Fruit fly (Drosophila melanogaster) whole organism, embryonic: ENCODE measurements around the gene CG43897.

Source experiments
- Blimp-1 ChIP-seq: fragments of 200-800 bp; sonication (Bioruptor generic); optimal IDR thresholded peaks from 3 replicates; lab custom pipeline; 2018; ENCODE audit warnings: missing biosample characterization, missing genetic modification characterization, mild to moderate bottlenecking, moderate library complexity, missing genetic modification reagents
- CG10274 ChIP-seq: fragments of 200-800 bp; sonication (Bioruptor generic); optimal IDR thresholded peaks from 3 replicates; lab custom pipeline; 2017; ENCODE audit warnings: missing biosample characterization, mild to moderate bottlenecking, missing genetic modification characterization
- CG10543 ChIP-seq: fragments of 200-800 bp; sonication (Bioruptor generic); optimal IDR thresholded peaks from 3 replicates; lab custom pipeline; 2017; ENCODE audit warnings: missing biosample characterization, mild to moderate bottlenecking, missing genetic modification characterization, moderate library complexity
- CG11723 ChIP-seq: fragments of 200-800 bp; sonication (Bioruptor generic); optimal IDR thresholded peaks from 2 replicates; lab custom pipeline; 2017; ENCODE audit warnings: missing biosample characterization, mild to moderate bottlenecking, missing genetic modification characterization
- CG12104 ChIP-seq: fragments of 200-800 bp; sonication (Bioruptor generic); optimal IDR thresholded peaks from 3 replicates; lab custom pipeline; 2016; ENCODE audit warnings: missing biosample characterization, missing genetic modification characterization
- CG12155 ChIP-seq: fragments of 200-800 bp; sonication (Bioruptor generic); optimal IDR thresholded peaks from 3 replicates; lab custom pipeline; 2016; ENCODE audit warnings: missing biosample characterization, missing genetic modification characterization
- CG12219 ChIP-seq: fragments of 200-800 bp; sonication (Bioruptor generic); optimal IDR thresholded peaks from 3 replicates; lab custom pipeline; 2018; ENCODE audit warnings: missing biosample characterization, mild to moderate bottlenecking, missing genetic modification characterization
- CG17612 ChIP-seq: fragments of 200-800 bp; sonication (Bioruptor generic); IDR thresholded peaks from 2 replicates; pipeline ENCODE4 v1.3.6; 2022; ENCODE audit warnings: missing biosample characterization, missing genetic modification characterization
- CG17829 ChIP-seq: fragments of 200-800 bp; optimal IDR thresholded peaks from 2 replicates; lab custom pipeline; 2019; ENCODE audit warnings: missing biosample characterization, mild to moderate bottlenecking, missing genetic modification characterization, moderate library complexity
- CG2712 ChIP-seq: fragments of 200-800 bp; optimal IDR thresholded peaks from 3 replicates; lab custom pipeline; 2019; ENCODE audit warnings: missing biosample characterization, mild to moderate bottlenecking, missing genetic modification characterization, moderate library complexity
- CG34422 ChIP-seq: fragments of 200-800 bp; sonication (Bioruptor generic); IDR thresholded peaks from 3 replicates; pipeline ENCODE4 v1.3.6; 2022; ENCODE audit warnings: missing biosample characterization, missing genetic modification characterization
- CG6683 ChIP-seq: fragments of 200-800 bp; sonication (Bioruptor generic); optimal IDR thresholded peaks from 2 replicates; lab custom pipeline; 2017; ENCODE audit warnings: missing biosample characterization, mild to moderate bottlenecking, missing genetic modification characterization, missing genetic modification reagents
- CG7556 ChIP-seq: fragments of 200-800 bp; sonication (Bioruptor generic); optimal IDR thresholded peaks from 2 replicates; lab custom pipeline; 2017; ENCODE audit warnings: missing biosample characterization, mild to moderate bottlenecking, missing genetic modification characterization
- CG7745 ChIP-seq: fragments of 200-800 bp; sonication (Bioruptor generic); optimal IDR thresholded peaks from 2 replicates; lab custom pipeline; 2018; ENCODE audit warnings: missing biosample characterization, mild to moderate bottlenecking, missing genetic modification characterization, moderate library complexity
- CG8388 ChIP-seq: fragments of 200-800 bp; sonication (Bioruptor generic); optimal IDR thresholded peaks from 2 replicates; lab custom pipeline; 2019; ENCODE audit warnings: missing biosample characterization, mild to moderate bottlenecking, missing genetic modification characterization, moderate library complexity
- CG8765 ChIP-seq: fragments of 200-800 bp; sonication (Bioruptor generic); IDR thresholded peaks from 2 replicates; pipeline ENCODE4 v1.3.6; 2022; ENCODE audit warnings: missing biosample characterization, missing genetic modification characterization
- CG8944 ChIP-seq: fragments of 200-800 bp; sonication (Bioruptor generic); optimal IDR thresholded peaks from 3 replicates; lab custom pipeline; 2016; ENCODE audit warnings: missing biosample characterization, missing genetic modification characterization
- CG9437 ChIP-seq: fragments of 200-800 bp; sonication (Bioruptor generic); optimal IDR thresholded peaks from 2 replicates; lab custom pipeline; 2018; ENCODE audit warnings: missing biosample characterization, mild to moderate bottlenecking, missing genetic modification characterization
- CG9932 ChIP-seq: fragments of 200-800 bp; sonication (Bioruptor generic); IDR thresholded peaks from 2 replicates; pipeline ENCODE4 v1.3.6; 2022; ENCODE audit warnings: missing biosample characterization, missing genetic modification characterization
- CrebB ChIP-seq: fragments of 200-800 bp; sonication (Bioruptor generic); optimal IDR thresholded peaks from 3 replicates; lab custom pipeline; 2018; ENCODE audit warnings: missing biosample characterization, mild to moderate bottlenecking, missing genetic modification characterization
- Dek ChIP-seq: fragments of 200-800 bp; sonication (Bioruptor generic); optimal IDR thresholded peaks from 3 replicates; lab custom pipeline; 2019; ENCODE audit warnings: missing biosample characterization, mild to moderate bottlenecking, missing genetic modification characterization, moderate library complexity
- H2.0 ChIP-seq: fragments of 200-800 bp; sonication (Bioruptor generic); IDR thresholded peaks from 2 replicates; pipeline ENCODE4 v1.3.6; 2022; ENCODE audit warnings: missing biosample characterization, missing genetic modification characterization
- MBD-R2 ChIP-seq: fragments of 200-800 bp; sonication (Bioruptor generic); IDR thresholded peaks from 2 replicates; pipeline ENCODE4 v1.3.6; 2022; ENCODE audit warnings: missing biosample characterization, missing genetic modification characterization
- Mes4 ChIP-seq: fragments of 200-800 bp; sonication (Bioruptor generic); optimal IDR thresholded peaks from 2 replicates; lab custom pipeline; 2016; ENCODE audit warnings: missing biosample characterization, missing genetic modification characterization
- NFAT ChIP-seq: fragments of 200-800 bp; sonication (Bioruptor generic); IDR thresholded peaks from 2 replicates; pipeline ENCODE4 v1.3.6; 2022; ENCODE audit warnings: missing biosample characterization, missing genetic modification characterization
- NK7.1 ChIP-seq: fragments of 200-800 bp; sonication (Bioruptor generic); optimal IDR thresholded peaks from 3 replicates; lab custom pipeline; 2016; ENCODE audit warnings: missing biosample characterization, missing genetic modification characterization
- Spps ChIP-seq: fragments of 200-800 bp; sonication (Bioruptor generic); optimal IDR thresholded peaks from 2 replicates; lab custom pipeline; 2018; ENCODE audit warnings: missing biosample characterization, mild to moderate bottlenecking, missing genetic modification characterization
- Stat92E ChIP-seq, 3 experiments: fragments of >200 bp in 2 of 3; fragments of 200-800 bp in 1 of 3; sonication (Bioruptor generic) in 1 of 3; optimal IDR thresholded peaks; 2 replicates each; lab custom pipeline; 2017 to 2019; ENCODE audit warnings: missing biosample characterization in 3 of 3, missing genetic modification characterization in 3 of 3, mild to moderate bottlenecking in 1 of 3, moderate library complexity in 1 of 3
- Xbp1 ChIP-seq: fragments of 200-800 bp; sonication (Bioruptor generic); optimal IDR thresholded peaks from 3 replicates; lab custom pipeline; 2016; ENCODE audit warnings: missing biosample characterization, mild to moderate bottlenecking, missing genetic modification characterization
- aop ChIP-seq: fragments of 200-800 bp; sonication (Bioruptor generic); IDR thresholded peaks from 2 replicates; pipeline ENCODE4 v1.3.6; 2022; ENCODE audit warnings: missing biosample characterization, missing genetic modification characterization
- br ChIP-seq: fragments of >200 bp; optimal IDR thresholded peaks from 2 replicates; lab custom pipeline; 2017
- cas ChIP-seq: fragments of 200-800 bp; sonication (Bioruptor generic); IDR thresholded peaks from 2 replicates; pipeline ENCODE4 v1.3.6; 2022; ENCODE audit warnings: missing biosample characterization, missing genetic modification characterization
- chif ChIP-seq, 2 experiments: fragments of 200-800 bp; sonication (Bioruptor generic); optimal IDR thresholded peaks; 3 replicates each; lab custom pipeline; 2016; ENCODE audit warnings: missing biosample characterization in 2 of 2, missing genetic modification characterization in 2 of 2
- chm ChIP-seq: fragments of 200-800 bp; sonication (Bioruptor generic); IDR thresholded peaks from 2 replicates; pipeline ENCODE4 v1.3.6; 2022; ENCODE audit warnings: missing biosample characterization, missing genetic modification characterization
- corto ChIP-seq: fragments of 200-800 bp; sonication (Bioruptor generic); optimal IDR thresholded peaks from 2 replicates; lab custom pipeline; 2016; ENCODE audit warnings: missing biosample characterization, mild to moderate bottlenecking, missing genetic modification characterization, moderate library complexity
- danr ChIP-seq: fragments of 200-800 bp; sonication (Bioruptor generic); IDR thresholded peaks from 2 replicates; pipeline ENCODE4 v1.3.6; 2022; ENCODE audit warnings: missing biosample characterization, missing genetic modification characterization
- dysf ChIP-seq: fragments of 200-800 bp; sonication (Bioruptor generic); IDR thresholded peaks from 3 replicates; pipeline ENCODE4 v1.3.6; 2022; ENCODE audit warnings: missing biosample characterization, missing genetic modification characterization
- fd64A ChIP-seq: fragments of 200-800 bp; sonication (Bioruptor generic); optimal IDR thresholded peaks from 3 replicates; lab custom pipeline; 2018; ENCODE audit warnings: missing biosample characterization, mild to moderate bottlenecking, missing genetic modification characterization
- ind ChIP-seq: fragments of 200-800 bp; sonication (Bioruptor generic); optimal IDR thresholded peaks from 3 replicates; lab custom pipeline; 2016; ENCODE audit warnings: missing biosample characterization, missing genetic modification characterization
- inv ChIP-seq: fragments of 200-800 bp; sonication (Bioruptor generic); IDR thresholded peaks from 2 replicates; pipeline ENCODE4 v1.3.6; 2022; ENCODE audit warnings: missing biosample characterization, missing genetic modification characterization; ENCODE audit not compliant: partially characterized antibody
- oc ChIP-seq: fragments of 200-800 bp; sonication (Bioruptor generic); optimal IDR thresholded peaks from 2 replicates; lab custom pipeline; 2018; ENCODE audit warnings: missing biosample characterization, mild to moderate bottlenecking, missing genetic modification characterization, moderate library complexity
- peb ChIP-seq: fragments of 200-800 bp; sonication (Bioruptor generic); IDR thresholded peaks from 2 replicates; pipeline ENCODE4 v1.3.6; 2022; ENCODE audit warnings: missing biosample characterization, missing genetic modification characterization
- row ChIP-seq: fragments of 200-800 bp; sonication (Bioruptor generic); IDR thresholded peaks from 3 replicates; pipeline ENCODE4 v1.3.6; 2022; ENCODE audit warnings: missing biosample characterization, missing genetic modification characterization
- run ChIP-seq: fragments of 200-800 bp; sonication (Bioruptor generic); optimal IDR thresholded peaks from 3 replicates; lab custom pipeline; 2018; ENCODE audit warnings: missing biosample characterization, mild to moderate bottlenecking, missing genetic modification characterization
- seq ChIP-seq: fragments of 200-800 bp; sonication (Bioruptor generic); IDR thresholded peaks from 2 replicates; pipeline ENCODE4 v1.3.6; 2022; ENCODE audit warnings: missing biosample characterization, missing genetic modification characterization
- slou ChIP-seq: fragments of 200-800 bp; sonication (Bioruptor generic); optimal IDR thresholded peaks from 3 replicates; lab custom pipeline; 2016; ENCODE audit warnings: missing biosample characterization, missing genetic modification characterization
- stc ChIP-seq: fragments of 200-800 bp; sonication (Bioruptor generic); IDR thresholded peaks from 2 replicates; pipeline ENCODE4 v1.3.6; 2022; ENCODE audit warnings: missing biosample characterization, missing genetic modification characterization
- zen ChIP-seq: fragments of 200-800 bp; sonication (Bioruptor generic); optimal IDR thresholded peaks from 3 replicates; lab custom pipeline; 2018; ENCODE audit warnings: missing biosample characterization, mild to moderate bottlenecking, missing genetic modification characterization, moderate library complexity

Gene CG43897

dm6 chr3L:9856430-9857218 is 43.0 kb downstream of the CG43897 start (continued):
- TF ChIP-seq aop (GFP tag; lab: Robert Waterston, UW) (no peak), H2.0 (GFP tag; lab: Robert Waterston, UW) (peak; percentile 57), peb (GFP tag; lab: Robert Waterston, UW) (peak; percentile 80), dysf (GFP tag; lab: Robert Waterston, UW) (peak; percentile 82), Blimp-1 (peak; percentile 91), CG9932 (GFP tag; lab: Robert Waterston, UW) (peak; percentile 52; the same call in 1 of the 2 replicates), CG17612 (GFP tag; lab: Robert Waterston, UW) (peak; percentile 49; the same call in 1 of the 2 replicates), chm (GFP tag; lab: Robert Waterston, UW) (peak; percentile 75), CG8388 (GFP tag; lab: Kevin White, UChicago) (peak; percentile 92), cas (GFP tag; lab: Robert Waterston, UW) (peak; percentile 54; the same call in 1 of the 2 replicates), danr (GFP tag; lab: Robert Waterston, UW) (peak; percentile 80), ind (GFP tag; lab: Kevin White, UChicago) (peak; percentile 57), CG8765 (GFP tag; lab: Robert Waterston, UW) (peak; percentile 80), row (GFP tag; lab: Robert Waterston, UW) (peak; percentile 87), Spps (tag; lab: Kevin White, UChicago) (peak; percentile 92), oc (peak; percentile 83), CG10274 (GFP tag; lab: Kevin White, UChicago) (no peak), br (no peak), NK7.1 (GFP tag; lab: Kevin White, UChicago) (no peak), CG7556 (GFP tag; lab: Kevin White, UChicago) (peak; percentile 17), seq (GFP tag; lab: Robert Waterston, UW) (peak; percentile 76), stc (GFP tag; lab: Robert Waterston, UW) (peak; percentile 92), CG17829 (tag; lab: Kevin White, UChicago) (peak; percentile 95), zen (tag; lab: Kevin White, UChicago) (peak; percentile 95), chif (GFP tag; optimal IDR thresholded peaks at IDR 0.05; lab: Kevin White, UChicago) (peak; percentile 24 to 54), corto (GFP tag; lab: Kevin White, UChicago) (no peak), CG12155 (peak; percentile 65), CG34422 (peak; percentile 82), inv (GFP tag; lab: Robert Waterston, UW) (no peak), slou (peak; percentile 24), CrebB (tag; lab: Kevin White, UChicago) (peak; percentile 48), CG6683 (peak; percentile 29), CG8944 (GFP tag; lab: Kevin White, UChicago) (no peak), CG2712 (peak; percentile 97), CG7745 (peak; percentile 30), CG10543 (GFP tag; lab: Kevin White, UChicago) (no peak), MBD-R2 (GFP tag; lab: Robert Waterston, UW) (0 out of 2 replicates have a peak, but pooled peaks have one; percentile 9), CG12104 (GFP tag; lab: Kevin White, UChicago) (peak; percentile 16), CG9437 (GFP tag; lab: Kevin White, UChicago) (peak; percentile 83), Mes4 (GFP tag; lab: Kevin White, UChicago) (no peak), CG11723 (GFP tag; lab: Kevin White, UChicago) (peak; percentile 38), fd64A (peak; percentile 30), Xbp1 (GFP tag; lab: Kevin White, UChicago) (peak; percentile 78), NFAT (peak; percentile 46; the same call in 1 of the 2 replicates), Dek (peak; percentile 55), CG12219 (GFP tag; lab: Kevin White, UChicago) (peak; percentile 56), run (tag; lab: Kevin White, UChicago) (peak; percentile 60), Stat92E (GFP tag; optimal IDR thresholded peaks at IDR 0.05; lab: Kevin White, UChicago) (no peak)
